Fruit fly (Drosophila melanogaster): ENCODE measurements around the gene CG7800.

CG7800 gene

DNA sequence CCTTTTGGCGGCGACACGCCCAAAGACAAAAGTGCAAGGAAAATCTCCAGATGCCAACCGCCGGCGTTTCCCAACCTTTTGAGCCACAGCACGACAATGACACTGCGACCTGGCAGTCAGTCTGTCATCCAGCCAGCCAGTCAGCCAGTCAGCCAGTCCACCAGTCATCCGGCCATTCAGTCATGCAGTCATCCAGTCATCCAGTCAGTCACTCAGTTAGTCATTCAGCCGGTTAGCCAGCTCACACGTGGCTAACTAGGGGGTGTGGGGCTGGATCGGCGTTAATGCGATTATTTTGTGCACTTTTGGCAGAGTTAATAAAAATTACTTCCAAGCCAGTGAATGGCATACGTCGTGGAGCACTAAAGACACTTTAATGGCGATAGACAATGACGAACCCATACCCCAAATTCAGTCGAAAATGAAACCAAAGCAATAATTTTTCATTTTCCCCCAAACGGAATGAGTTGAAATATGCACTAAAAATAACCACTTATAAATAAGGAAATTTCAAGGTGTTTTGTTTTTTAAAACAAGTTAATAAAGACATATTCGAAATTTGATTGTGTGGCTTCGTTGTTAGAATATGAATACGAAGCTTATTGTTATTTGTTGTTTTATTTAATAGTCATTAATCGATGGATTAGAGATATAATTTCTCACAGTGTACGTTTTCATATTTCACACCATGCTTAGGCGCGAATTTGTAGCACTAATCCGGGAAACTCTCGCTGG, 7.1 kb downstream of the CG7800 start (continued):
- TF ChIP-seq hb (GFP tag; IDR thresholded peaks at IDR 0.05; ENCODE audit: partially characterized antibody) (no peak), Meics (GFP tag; optimal IDR thresholded peaks at IDR 0.05) (no peak), mld (GFP tag; IDR thresholded peaks at IDR 0.05; ENCODE audit: partially characterized antibody) (no peak), knrl (GFP tag; IDR thresholded peaks at IDR 0.05; ENCODE audit: partially characterized antibody) (no peak), Ets65A (GFP tag) (no peak), Xrp1 (GFP tag; IDR thresholded peaks at IDR 0.05) (peak; percentile 61), Xbp1 (GFP tag; optimal IDR thresholded peaks at IDR 0.05) (no peak), Doc3 (GFP tag; IDR thresholded peaks at IDR 0.05; ENCODE audit: partially characterized antibody) (no peak), fd96Cb (tag; optimal IDR thresholded peaks at IDR 0.05) (peak; percentile 4), sr (GFP tag; IDR thresholded peaks at IDR 0.05) (no peak), crc (GFP tag; optimal IDR thresholded peaks at IDR 0.05) (no peak), danr (GFP tag; IDR thresholded peaks at IDR 0.05) (no peak), onecut (GFP tag; IDR thresholded peaks at IDR 0.05) (no peak), CG34224 (GFP tag; IDR thresholded peaks at IDR 0.05; ENCODE audit: partially characterized antibody) (no peak), CG11696 (GFP tag; IDR thresholded peaks at IDR 0.05) (no peak), Opbp (GFP tag; IDR thresholded peaks at IDR 0.05; ENCODE audit: partially characterized antibody) (no peak), CG15073 (GFP tag; optimal IDR thresholded peaks at IDR 0.05) (no peak), Awh (GFP tag; IDR thresholded peaks at IDR 0.05) (no peak), CG10321 (GFP tag; IDR thresholded peaks at IDR 0.05) (no peak), gce (GFP tag; IDR thresholded peaks at IDR 0.05) (no peak), lmd (GFP tag; IDR thresholded peaks at IDR 0.05) (no peak), CG11560 (tag; IDR thresholded peaks at IDR 0.05) (no peak), TFAM (GFP tag; optimal IDR thresholded peaks at IDR 0.05) (no peak), stc (GFP tag; IDR thresholded peaks at IDR 0.05) (no peak), HLH54F (GFP tag; optimal IDR thresholded peaks at IDR 0.05) (no peak), tgo (GFP tag; IDR thresholded peaks at IDR 0.05) (no peak), CG18262 (tag; optimal IDR thresholded peaks at IDR 0.05) (peak; percentile 53), PHDP (tag; optimal IDR thresholded peaks at IDR 0.05) (peak; percentile 15), H15 (GFP tag; IDR thresholded peaks at IDR 0.05) (no peak), CG15479 (GFP tag; optimal IDR thresholded peaks at IDR 0.05) (no peak), Nf-YA (GFP tag; IDR thresholded peaks at IDR 0.05) (no peak), CG12299 (tag; optimal IDR thresholded peaks at IDR 0.05) (no peak), CG14014 (GFP tag; IDR thresholded peaks at IDR 0.05) (no peak), Spps (tag; optimal IDR thresholded peaks at IDR 0.05) (peak; percentile 15), CG8388 (GFP tag; optimal IDR thresholded peaks at IDR 0.05) (peak; percentile 6), Asciz (GFP tag; optimal IDR thresholded peaks at IDR 0.05) (peak; percentile 15), ssp (GFP tag; IDR thresholded peaks at IDR 0.05) (no peak), sens-2 (GFP tag; IDR thresholded peaks at IDR 0.05) (no peak), ATbp (GFP tag; optimal IDR thresholded peaks at IDR 0.05) (no peak), ase (GFP tag; IDR thresholded peaks at IDR 0.05) (no peak), Oli (tag; optimal IDR thresholded peaks at IDR 0.05) (no peak), HLH4C (GFP tag; IDR thresholded peaks at IDR 0.05; ENCODE audit: partially characterized antibody) (no peak), CG10267 (tag; optimal IDR thresholded peaks at IDR 0.05) (peak; percentile 15), CG12155 (GFP tag; optimal IDR thresholded peaks at IDR 0.05) (no peak), CG7357 (GFP tag; IDR thresholded peaks at IDR 0.05) (no peak), Optix (GFP tag; IDR thresholded peaks at IDR 0.05) (no peak), CG12071 (GFP tag; optimal IDR thresholded peaks at IDR 0.05) (no peak), CG34422 (GFP tag; IDR thresholded peaks at IDR 0.05) (no peak), CG6175 (GFP tag; IDR thresholded peaks at IDR 0.05) (no peak), Hr39 (optimal IDR thresholded peaks at IDR 0.05) (no peak), repo (GFP tag; optimal IDR thresholded peaks at IDR 0.05) (no peak)

All from whole organism, embryonic.